Fruit fly (Drosophila melanogaster): Measurements from ENCODE around the gene CG17147.

CG17147 gene

DNA sequence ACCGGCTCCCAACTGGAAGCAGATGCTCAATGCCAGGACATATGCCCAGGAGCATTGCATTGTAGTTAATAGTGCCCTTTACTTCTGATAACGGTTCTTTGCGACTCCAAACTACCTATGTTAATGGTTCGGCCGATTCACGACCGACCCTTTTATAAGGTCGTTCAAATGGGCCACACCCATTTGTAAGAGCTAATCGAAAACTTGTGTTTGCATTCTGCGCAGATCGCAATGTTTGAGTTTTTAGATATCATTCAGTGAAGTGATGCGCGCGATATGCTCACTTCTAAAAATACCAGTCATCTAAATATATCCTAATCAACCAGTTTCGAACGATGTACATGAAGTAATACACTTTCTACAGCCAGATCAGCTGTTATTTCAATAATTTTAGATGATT lies 22.2 kb upstream of the CG17147 start, which contains the start of gene obst-F:
Gene obst-F (minus strand): TSS at position 101 of the 400 bp plus-strand sequence.
- no peak for TF ChIP-seq Doc3 (GFP tag; IDR thresholded peaks at IDR 0.05; ENCODE audit: partially characterized antibody)
- no peak for TF ChIP-seq ash1 (GFP tag; optimal IDR thresholded peaks at IDR 0.05)
- no peak for TF ChIP-seq tap (tag; optimal IDR thresholded peaks at IDR 0.05)
- TF ChIP-seq hbn (GFP tag; IDR thresholded peaks at IDR 0.05; ENCODE audit: partially characterized antibody), result no peak
- no peak for TF ChIP-seq CG12236 (GFP tag; optimal IDR thresholded peaks at IDR 0.05)
- no peak for TF ChIP-seq CG16863 (GFP tag; optimal IDR thresholded peaks at IDR 0.05)
- TF ChIP-seq CG18619 (GFP tag; optimal IDR thresholded peaks at IDR 0.05), result no peak
- no peak for TF ChIP-seq CG6272 (GFP tag; IDR thresholded peaks at IDR 0.05)

DNA sequence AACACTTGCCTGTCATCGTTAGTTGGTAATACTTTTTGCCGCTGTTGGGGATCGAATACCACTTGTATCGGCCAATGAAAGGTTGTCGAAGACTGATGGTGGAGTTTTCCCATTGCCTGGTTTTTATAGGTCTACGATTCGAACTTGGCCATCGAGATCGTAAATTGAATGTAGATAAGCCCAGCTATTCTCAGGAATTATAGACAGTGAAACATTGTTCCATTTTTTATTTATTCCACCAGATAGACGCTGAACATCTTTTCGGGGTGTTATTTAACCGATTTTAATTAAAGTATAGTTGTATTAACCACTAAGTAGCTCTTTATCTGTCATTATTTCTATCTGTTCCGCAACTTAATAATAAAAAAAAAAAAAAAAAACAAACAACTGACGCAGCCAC lies 20.1 kb upstream of the CG17147 start, which contains the start of gene CG7298:
Gene CG7298 (minus strand): TSS at position 101 of the 400 bp plus-strand sequence.
- TF ChIP-seq D19A (tag; optimal IDR thresholded peaks at IDR 0.05) (no peak), exex (tag; optimal IDR thresholded peaks at IDR 0.05) (peak; percentile 63), pfk (GFP tag; optimal IDR thresholded peaks at IDR 0.05) (peak; percentile 30), fd3F (GFP tag; optimal IDR thresholded peaks at IDR 0.05) (no peak), NK7.1 (GFP tag; optimal IDR thresholded peaks at IDR 0.05) (no peak), CG32532 (GFP tag; IDR thresholded peaks at IDR 0.05) (no peak)

DNA sequence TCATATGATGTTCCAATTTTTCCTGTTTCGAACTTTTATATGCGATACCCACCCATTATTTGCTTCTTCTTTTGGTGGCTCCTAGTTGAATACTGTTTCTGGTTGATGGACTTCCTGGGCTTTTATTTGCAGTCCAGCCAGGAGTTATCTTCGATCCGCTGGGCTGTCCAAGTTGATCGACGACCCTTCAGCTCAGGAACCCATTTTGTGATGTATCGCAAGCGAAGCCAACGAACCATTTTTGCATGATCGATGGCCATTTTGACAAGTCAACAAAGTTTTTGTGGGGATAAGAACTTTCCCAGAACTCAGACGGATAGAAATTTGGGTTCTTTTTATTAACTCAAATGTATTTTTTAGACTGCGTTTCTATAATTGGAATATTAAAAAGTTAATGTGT lies 17.8 kb upstream of the CG17147 start, which contains the start of gene CG7290:
Gene CG7290 (minus strand): TSS at position 101 of the 400 bp plus-strand sequence.
- TF ChIP-seq tio (GFP tag; optimal IDR thresholded peaks at IDR 0.05) (no peak), lab (GFP tag; optimal IDR thresholded peaks at IDR 0.05) (peak; percentile 11), CG7987 (GFP tag; optimal IDR thresholded peaks at IDR 0.05) (no peak), Dp (GFP tag; optimal IDR thresholded peaks at IDR 0.05) (no peak), ci (GFP tag; IDR thresholded peaks at IDR 0.05) (no peak)

DNA sequence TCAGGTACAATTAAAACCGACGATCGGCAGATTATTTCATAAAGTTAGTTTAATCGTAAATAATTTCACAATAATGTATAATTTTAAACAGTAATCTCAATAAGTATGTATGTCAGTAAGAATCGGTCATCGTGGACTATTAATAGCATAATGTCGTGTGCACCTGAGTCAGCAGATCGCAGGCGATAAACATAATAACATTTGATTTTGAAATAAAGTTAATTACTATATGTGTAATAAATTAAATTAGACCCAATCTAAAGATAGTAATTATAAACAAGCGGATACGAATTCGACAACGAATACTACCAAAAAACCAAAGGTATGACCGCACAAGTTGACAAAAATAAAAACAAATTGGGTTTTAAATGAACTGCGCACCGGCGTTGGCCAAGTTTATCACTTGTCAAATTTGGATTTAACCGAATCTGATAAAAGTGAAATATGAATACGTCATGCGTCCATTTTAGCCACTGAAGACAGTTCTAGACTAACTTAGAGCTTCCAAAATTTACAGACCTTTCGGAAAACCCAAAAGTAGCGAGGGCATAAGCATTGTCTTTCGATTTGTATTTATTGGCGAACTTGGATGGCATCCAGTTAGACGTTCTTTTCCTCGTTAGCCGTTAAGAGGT lies 16.7 kb upstream of the CG17147 start, which contains the start of gene CG6996:
Gene CG6996 (plus strand): TSS at position 585 of the 635 bp plus-strand sequence.
- TF ChIP-seq CG5245 (GFP tag; optimal IDR thresholded peaks at IDR 0.05), result no peak
- peak; percentile 20 for TF ChIP-seq grn (GFP tag; optimal IDR thresholded peaks at IDR 0.05)
- TF ChIP-seq CG11723 (GFP tag; optimal IDR thresholded peaks at IDR 0.05), result no peak
- peak; percentile 11 for TF ChIP-seq sens (GFP tag)
- no peak for TF ChIP-seq CG10462 (GFP tag; optimal IDR thresholded peaks at IDR 0.05)
- no peak for TF ChIP-seq Rfx (GFP tag; IDR thresholded peaks at IDR 0.05)
- TF ChIP-seq exex (tag; optimal IDR thresholded peaks at IDR 0.05), result peak; percentile 79
- no peak for TF ChIP-seq Sox102F (GFP tag; optimal IDR thresholded peaks at IDR 0.05)
- TF ChIP-seq CG4282 (GFP tag; optimal IDR thresholded peaks at IDR 0.05), result no peak
- TF ChIP-seq chinmo (GFP tag; IDR thresholded peaks at IDR 0.05; ENCODE audit: partially characterized antibody), result no peak

DNA sequence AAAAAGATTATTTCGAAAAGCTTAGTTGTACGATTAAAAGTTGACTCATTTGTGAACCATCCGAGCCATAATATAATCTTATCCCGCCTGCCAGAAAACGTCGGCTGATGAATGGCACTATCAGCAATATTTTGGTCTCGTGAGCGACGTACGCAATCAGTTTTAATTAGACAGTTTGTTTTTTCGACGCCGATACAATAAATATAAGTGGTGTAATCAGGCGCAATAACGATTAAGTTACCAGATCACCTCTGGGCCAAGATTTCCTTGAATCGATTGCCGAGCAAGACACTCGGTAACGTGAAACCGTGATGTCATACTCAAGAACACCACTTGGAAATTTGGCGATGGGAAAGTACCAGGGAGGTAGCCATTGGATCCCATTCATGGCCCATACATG lies 14.6 kb upstream of the CG17147 start:
- TF ChIP-seq gro (GFP tag; optimal IDR thresholded peaks at IDR 0.05) (peak; percentile 74), Pdp1 (GFP tag; optimal IDR thresholded peaks at IDR 0.05) (peak in 1 of 2 experiments; percentile 76), zfh2 (GFP tag; optimal IDR thresholded peaks at IDR 0.05) (no peak), tna (GFP tag; IDR thresholded peaks at IDR 0.05; ENCODE audit: partially characterized antibody) (no peak), salm (tag; optimal IDR thresholded peaks at IDR 0.05) (peak; percentile 34), Med (GFP tag) (peak; percentile 2), cwo (GFP tag; optimal IDR thresholded peaks at IDR 0.05) (peak; percentile 99), BtbVII (GFP tag; optimal IDR thresholded peaks at IDR 0.05) (peak; percentile 23), mirr (GFP tag; optimal IDR thresholded peaks at IDR 0.05) (peak; percentile 98), CG2678 (tag; optimal IDR thresholded peaks at IDR 0.05) (no peak), sr (GFP tag; IDR thresholded peaks at IDR 0.05) (no peak), caup (GFP tag; optimal IDR thresholded peaks at IDR 0.05; ENCODE audit: severe bottlenecking) (peak; percentile 37), Dbx (GFP tag; IDR thresholded peaks at IDR 0.05) (no peak), CG17829 (tag; optimal IDR thresholded peaks at IDR 0.05) (no peak), exex (tag; optimal IDR thresholded peaks at IDR 0.05) (peak; percentile 100), vnd (GFP tag; IDR thresholded peaks at IDR 0.05; ENCODE audit: partially characterized antibody) (0 out of 3 replicates have a peak, but pooled peaks have one; percentile 12)

Data from whole organism, embryonic.